Worm (Caenorhabditis elegans): ENCODE results near the gene ZC84.6.
A peak's percentile ranks its signal among the peaks of the same experiment; 100 is the strongest.

The ZC84.6 gene

DNA sequence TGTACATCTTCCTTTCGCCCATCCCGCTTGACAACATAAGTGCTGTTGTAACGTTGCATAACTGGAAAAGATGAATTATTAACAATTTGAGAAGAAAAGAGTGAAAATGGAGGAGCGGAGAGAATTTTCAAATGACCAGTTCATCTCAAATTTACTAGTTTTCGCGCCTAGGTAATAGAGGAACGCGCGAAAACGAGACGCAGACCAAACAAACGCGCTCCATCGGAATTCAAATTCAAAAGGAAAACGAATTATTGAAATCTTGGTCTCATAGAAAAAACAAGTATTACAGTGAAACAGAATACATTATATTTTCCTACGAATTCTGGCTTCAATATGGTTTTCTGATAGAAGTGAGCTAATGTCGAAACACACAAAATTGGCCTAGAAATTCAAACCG, 28.7 kb upstream of the ZC84.6 start:
- TF ChIP-seq nhr-2 (tag; optimal IDR thresholded peaks at IDR 0.05) (no peak), mep-1 (tag; optimal IDR thresholded peaks at IDR 0.05) (peak; percentile 24), lin-13 (tag; optimal IDR thresholded peaks at IDR 0.05) (peak; percentile 10)

- no peak for TF ChIP-seq zip-8 (tag; optimal IDR thresholded peaks at IDR 0.05)
- peak; percentile 68 for TF ChIP-seq ceh-83 (GFP tag; optimal IDR thresholded peaks at IDR 0.05)
- no peak for TF ChIP-seq flh-1 (GFP tag; optimal IDR thresholded peaks at IDR 0.05)
- TF ChIP-seq lsy-2 (tag; optimal IDR thresholded peaks at IDR 0.05): no peak
- no peak for TF ChIP-seq nhr-2 (tag; optimal IDR thresholded peaks at IDR 0.05)
These were observed 25.5 kb upstream of the ZC84.6 start for ce11 chrIII:9224986-9225385.

ce11 chrIII:9215367-9215766, 15.9 kb upstream of the ZC84.6 start, which contains the start of gene npr-29:
Gene npr-29 (minus strand): TSS chrIII:9215467.
- TF ChIP-seq cnd-1 (tag; optimal IDR thresholded peaks at IDR 0.05) (no peak), ces-1 (GFP tag; optimal IDR thresholded peaks at IDR 0.05) (no peak), sem-2 (GFP tag; optimal IDR thresholded peaks at IDR 0.05) (no peak), nhr-28 (tag; optimal IDR thresholded peaks at IDR 0.05) (no peak), elt-3 (tag; optimal IDR thresholded peaks at IDR 0.05) (no peak), elt-1 (tag; optimal IDR thresholded peaks at IDR 0.05; ENCODE audit: borderline replicate concordance, insufficient read depth) (no peak), lsy-2 (tag; optimal IDR thresholded peaks at IDR 0.05) (no peak), nhr-2 (tag; optimal IDR thresholded peaks at IDR 0.05) (no peak), sptf-1 (tag; optimal IDR thresholded peaks at IDR 0.05) (no peak), tbx-8 (GFP tag; optimal IDR thresholded peaks at IDR 0.05) (no peak), drap-1 (GFP tag; optimal IDR thresholded peaks at IDR 0.05) (no peak), snpc-4 (tag; optimal IDR thresholded peaks at IDR 0.05) (no peak), bed-3 (GFP tag; optimal IDR thresholded peaks at IDR 0.05) (no peak), nhr-76 (tag; optimal IDR thresholded peaks at IDR 0.05) (no peak), ceh-39 (tag; optimal IDR thresholded peaks at IDR 0.05) (no peak), zip-8 (tag; optimal IDR thresholded peaks at IDR 0.05) (no peak), lin-13 (tag; optimal IDR thresholded peaks at IDR 0.05) (no peak)

- no peak for TF ChIP-seq snpc-4 (tag; optimal IDR thresholded peaks at IDR 0.05)
- no peak for TF ChIP-seq ham-2 (GFP tag; optimal IDR thresholded peaks at IDR 0.05)
- no peak for TF ChIP-seq zip-8 (tag; optimal IDR thresholded peaks at IDR 0.05)
- TF ChIP-seq nhr-237 (tag; optimal IDR thresholded peaks at IDR 0.05): no peak
- no peak for TF ChIP-seq unc-120 (tag; optimal IDR thresholded peaks at IDR 0.05; ENCODE audit: poor library complexity, severe bottlenecking)
- TF ChIP-seq nhr-2 (tag; optimal IDR thresholded peaks at IDR 0.05): no peak
- TF ChIP-seq lsy-2 (tag; optimal IDR thresholded peaks at IDR 0.05): no peak
- no peak for TF ChIP-seq elt-3 (tag; optimal IDR thresholded peaks at IDR 0.05)
- TF ChIP-seq unc-62 (GFP tag; optimal IDR thresholded peaks at IDR 0.05): no peak
- TF ChIP-seq ceh-39 (tag; optimal IDR thresholded peaks at IDR 0.05): no peak
- no peak for TF ChIP-seq mep-1 (tag; optimal IDR thresholded peaks at IDR 0.05)
- TF ChIP-seq blmp-1 (tag; optimal IDR thresholded peaks at IDR 0.05): no peak
- no peak for TF ChIP-seq nhr-76 (tag; optimal IDR thresholded peaks at IDR 0.05)
- TF ChIP-seq hlh-1 (tag; optimal IDR thresholded peaks at IDR 0.05): no peak
- TF ChIP-seq sem-2 (GFP tag; optimal IDR thresholded peaks at IDR 0.05): no peak
These were observed 6.7 kb upstream of the ZC84.6 start, which contains the start of gene ZC84.1 for ce11 chrIII:9206185-9206584. Gene ZC84.1 (minus strand): TSS chrIII:9206285.

- TF ChIP-seq sem-2 (GFP tag; optimal IDR thresholded peaks at IDR 0.05) (no peak), ztf-11 (tag; optimal IDR thresholded peaks at IDR 0.05) (no peak), ham-2 (GFP tag; optimal IDR thresholded peaks at IDR 0.05) (no peak), cnd-1 (tag; optimal IDR thresholded peaks at IDR 0.05) (no peak), sptf-1 (tag; optimal IDR thresholded peaks at IDR 0.05) (no peak), drap-1 (GFP tag; optimal IDR thresholded peaks at IDR 0.05) (no peak), nhr-12 (tag; optimal IDR thresholded peaks at IDR 0.05) (no peak), pha-4 (tag; optimal IDR thresholded peaks at IDR 0.05) (no peak), elt-1 (tag; optimal IDR thresholded peaks at IDR 0.05; ENCODE audit: borderline replicate concordance, insufficient read depth) (no peak), unc-62 (GFP tag; optimal IDR thresholded peaks at IDR 0.05) (no peak), elt-3 (tag; optimal IDR thresholded peaks at IDR 0.05) (no peak), M03D4.4 (tag; optimal IDR thresholded peaks at IDR 0.05) (no peak), nhr-76 (tag; optimal IDR thresholded peaks at IDR 0.05) (no peak), blmp-1 (tag; optimal IDR thresholded peaks at IDR 0.05) (no peak), mab-5 (tag; optimal IDR thresholded peaks at IDR 0.05) (no peak), lin-13 (tag; optimal IDR thresholded peaks at IDR 0.05) (no peak)
These were observed 2.5 kb upstream of the ZC84.6 start for ce11 chrIII:9201977-9202376.
